Worm (Caenorhabditis elegans): Measurements from ENCODE around the gene D1086.9.
A peak's percentile ranks its signal among the peaks of the same experiment; 100 is the strongest.

- TF ChIP-seq peb-1 (tag; optimal IDR thresholded peaks at IDR 0.05) (no peak), ama-1 (optimal IDR thresholded peaks at IDR 0.05) (peak; percentile 91), nhr-77 (tag; optimal IDR thresholded peaks at IDR 0.05) (no peak), ztf-11 (tag; optimal IDR thresholded peaks at IDR 0.05) (no peak), nhr-6 (tag; optimal IDR thresholded peaks at IDR 0.05) (no peak), unc-39 (tag; optimal IDR thresholded peaks at IDR 0.05) (no peak), skn-1 (tag; optimal IDR thresholded peaks at IDR 0.05) (no peak), mbf-1 (tag; optimal IDR thresholded peaks at IDR 0.05) (no peak)
These were observed 11.7 kb upstream of the D1086.9 start, which contains the start of gene D1086.3 for ce11 chrV:14092403-14092802.
